Worm (Caenorhabditis elegans): Measurements from ENCODE around the gene C05D12.4.

Gene C05D12.4

ce11 chrII:11453025-11453424, 21.3 kb downstream of the C05D12.4 start, which contains the start of gene rsp-1 (continued):
- no peak for TF ChIP-seq ZK546.5 (tag; optimal IDR thresholded peaks at IDR 0.05)
- peak; percentile 90 for TF ChIP-seq T20F7.1 (GFP tag; optimal IDR thresholded peaks at IDR 0.05)
- no peak for TF ChIP-seq ces-1 (GFP tag; optimal IDR thresholded peaks at IDR 0.05)
- no peak for TF ChIP-seq daf-8 (GFP tag; IDR thresholded peaks at IDR 0.05)
- peak; percentile 81 for TF ChIP-seq tra-1 (GFP tag; IDR thresholded peaks at IDR 0.05)
- 0 out of 2 replicates have a peak, but pooled peaks have one; percentile 49 for TF ChIP-seq F44E2.7 (GFP tag; IDR thresholded peaks at IDR 0.05)
- no peak for TF ChIP-seq unc-39 (tag; optimal IDR thresholded peaks at IDR 0.05)
- no peak for TF ChIP-seq saeg-2 (GFP tag; IDR thresholded peaks at IDR 0.05)
- TF ChIP-seq gei-8 (GFP tag; optimal IDR thresholded peaks at IDR 0.05), result no peak
- TF ChIP-seq ceh-32 (tag; optimal IDR thresholded peaks at IDR 0.05; ENCODE audit: poor library complexity), result no peak
- TF ChIP-seq T26A8.4 (GFP tag; IDR thresholded peaks at IDR 0.05), result peak; percentile 84
- no peak for TF ChIP-seq Y48G9A.11 (GFP tag; IDR thresholded peaks at IDR 0.05)
- TF ChIP-seq mdl-1 (tag; optimal IDR thresholded peaks at IDR 0.05), result peak in 1 of 2 experiments; percentile 76
- TF ChIP-seq ceh-44 (GFP tag; IDR thresholded peaks at IDR 0.05), result peak; percentile 62; the same call in 1 of the 2 replicates
- TF ChIP-seq nhr-25 (tag; optimal IDR thresholded peaks at IDR 0.05; ENCODE audit: borderline replicate concordance, insufficient read depth), result peak; percentile 75
- peak; percentile 88 for TF ChIP-seq arid-1 (GFP tag; conservative IDR thresholded peaks at IDR 0.05)
- no peak for TF ChIP-seq ceh-82 (tag; optimal IDR thresholded peaks at IDR 0.05)
- TF ChIP-seq ZK337.2 (GFP tag; IDR thresholded peaks at IDR 0.05), result no peak
- TF ChIP-seq nhr-6 (tag; optimal IDR thresholded peaks at IDR 0.05), result peak; percentile 93
- peak; percentile 96 for TF ChIP-seq aha-1 (tag)
- TF ChIP-seq D1046.2 (GFP tag; IDR thresholded peaks at IDR 0.05), result no peak
- TF ChIP-seq hif-1 (tag; optimal IDR thresholded peaks at IDR 0.05), result peak; percentile 3 to 79
- no peak for TF ChIP-seq zip-11 (GFP tag; IDR thresholded peaks at IDR 0.05)
- peak; percentile 34 for TF ChIP-seq F49E8.2 (tag; optimal IDR thresholded peaks at IDR 0.05; ENCODE audit: borderline replicate concordance)
- TF ChIP-seq nhr-102 (tag; optimal IDR thresholded peaks at IDR 0.05), result peak; percentile 87
- peak; percentile 35 for TF ChIP-seq ama-1 (optimal IDR thresholded peaks at IDR 0.05)
- no peak for TF ChIP-seq snpc-4 (tag; optimal IDR thresholded peaks at IDR 0.05)
- no peak for TF ChIP-seq R02D3.7 (tag; optimal IDR thresholded peaks at IDR 0.05)
- TF ChIP-seq dmd-8 (GFP tag; IDR thresholded peaks at IDR 0.05), result no peak
- TF ChIP-seq mxl-3 (GFP tag; optimal IDR thresholded peaks at IDR 0.05), result peak; percentile 78
- TF ChIP-seq F10B5.3 (tag; optimal IDR thresholded peaks at IDR 0.05), result peak; percentile 41
- TF ChIP-seq F37D6.2 (tag; optimal IDR thresholded peaks at IDR 0.05), result peak; percentile 78
- TF ChIP-seq hlh-30 (tag; optimal IDR thresholded peaks at IDR 0.05; ENCODE audit: insufficient read depth), result peak; percentile 85
- no peak for TF ChIP-seq aly-2 (tag; optimal IDR thresholded peaks at IDR 0.05)
- TF ChIP-seq ceh-62 (tag; optimal IDR thresholded peaks at IDR 0.05), result no peak
- TF ChIP-seq nhr-77 (tag; optimal IDR thresholded peaks at IDR 0.05), result peak; percentile 92
- peak; percentile 80 for TF ChIP-seq spr-1 (tag; optimal IDR thresholded peaks at IDR 0.05)
- TF ChIP-seq sdz-12 (GFP tag; optimal IDR thresholded peaks at IDR 0.05), result no peak
- no peak for TF ChIP-seq ztf-11 (tag; optimal IDR thresholded peaks at IDR 0.05)
- peak; percentile 76 for TF ChIP-seq ceh-20 (GFP tag; IDR thresholded peaks at IDR 0.05)
- no peak for TF ChIP-seq Y75B8A.6 (GFP tag; IDR thresholded peaks at IDR 0.05)
- peak in 1 of 2 experiments; percentile 99 for TF ChIP-seq unc-62 (GFP tag; optimal IDR thresholded peaks at IDR 0.05 in 1 of 2)
- no peak for TF ChIP-seq unc-62 (tag; optimal IDR thresholded peaks at IDR 0.05)
- peak; percentile 23 for TF ChIP-seq ztf-7 (tag; optimal IDR thresholded peaks at IDR 0.05)
- TF ChIP-seq nhr-42 (GFP tag; IDR thresholded peaks at IDR 0.05), result peak; percentile 89
- peak; percentile 75; the same call in 1 of the 2 replicates for TF ChIP-seq madf-9 (GFP tag; conservative IDR thresholded peaks at IDR 0.05)
- TF ChIP-seq unc-130 (GFP tag; optimal IDR thresholded peaks at IDR 0.05), result peak; percentile 44
- no peak for TF ChIP-seq lin-15B (tag; optimal IDR thresholded peaks at IDR 0.05)
- no peak for TF ChIP-seq Y105C5A.15 (GFP tag; IDR thresholded peaks at IDR 0.05)
- TF ChIP-seq egl-43 (GFP tag; IDR thresholded peaks at IDR 0.05), result peak; percentile 73; the same call in 1 of the 2 replicates
- no peak for TF ChIP-seq zag-1 (tag; optimal IDR thresholded peaks at IDR 0.05)
- peak; percentile 90 for TF ChIP-seq hmg-1.1 (GFP tag; IDR thresholded peaks at IDR 0.05)

Data from whole organism, L4 larva.